Fruit fly (Drosophila melanogaster): Measurements from ENCODE around the gene CG42831.

Gene CG42831

dm6 chr3L:10817670-10818650 lies 3.3 kb downstream of the CG42831 start (continued):
- TF ChIP-seq NfI (GFP tag; optimal IDR thresholded peaks at IDR 0.05): peak; percentile 5
- no peak for TF ChIP-seq Dek (tag; optimal IDR thresholded peaks at IDR 0.05)
- TF ChIP-seq zfh2 (GFP tag; optimal IDR thresholded peaks at IDR 0.05): no peak
- TF ChIP-seq HLH4C (GFP tag; IDR thresholded peaks at IDR 0.05; ENCODE audit: partially characterized antibody): no peak
- no peak for TF ChIP-seq CG15601 (tag; optimal IDR thresholded peaks at IDR 0.05)
- TF ChIP-seq CG18619 (GFP tag; optimal IDR thresholded peaks at IDR 0.05): peak; percentile 41
- TF ChIP-seq CG6272 (GFP tag; IDR thresholded peaks at IDR 0.05): no peak
- no peak for TF ChIP-seq dm (GFP tag; optimal IDR thresholded peaks at IDR 0.05)
- TF ChIP-seq hb (GFP tag; IDR thresholded peaks at IDR 0.05; ENCODE audit: partially characterized antibody): 0 out of 3 replicates have a peak, but pooled peaks have one; percentile 49
- no peak for TF ChIP-seq Asciz (GFP tag; optimal IDR thresholded peaks at IDR 0.05)
- TF ChIP-seq CG8290 (GFP tag; optimal IDR thresholded peaks at IDR 0.05): no peak
- TF ChIP-seq CG8290 (tag; optimal IDR thresholded peaks at IDR 0.05): no peak
- no peak for TF ChIP-seq sima (GFP tag; optimal IDR thresholded peaks at IDR 0.05)
- no peak for TF ChIP-seq Kr (GFP tag; optimal IDR thresholded peaks at IDR 0.05)
- 0 out of 2 replicates have a peak, but pooled peaks have one; percentile 26 for TF ChIP-seq Ptx1 (GFP tag; IDR thresholded peaks at IDR 0.05)
- TF ChIP-seq ken (GFP tag; IDR thresholded peaks at IDR 0.05): no peak
- TF ChIP-seq esg (GFP tag; conservative IDR thresholded peaks at IDR 0.05): no peak
- TF ChIP-seq HHEX (GFP tag; optimal IDR thresholded peaks at IDR 0.05): peak; percentile 22
- TF ChIP-seq CG4854 (GFP tag; optimal IDR thresholded peaks at IDR 0.05): no peak
- TF ChIP-seq CG15269 (tag; optimal IDR thresholded peaks at IDR 0.05): peak; percentile 39
- TF ChIP-seq p53 (GFP tag; optimal IDR thresholded peaks at IDR 0.05): no peak
- TF ChIP-seq MTF-1 (GFP tag; optimal IDR thresholded peaks at IDR 0.05; ENCODE audit: borderline replicate concordance): no peak
- TF ChIP-seq Dfd (GFP tag; optimal IDR thresholded peaks at IDR 0.05): no peak
- TF ChIP-seq Taf1 (GFP tag; IDR thresholded peaks at IDR 0.05): no peak
- no peak for TF ChIP-seq CG3065 (GFP tag; optimal IDR thresholded peaks at IDR 0.05)
- peak; percentile 44 for TF ChIP-seq Hsf (GFP tag; optimal IDR thresholded peaks at IDR 0.05)
- TF ChIP-seq sim (GFP tag; IDR thresholded peaks at IDR 0.05): no peak
- TF ChIP-seq CG6654 (GFP tag; optimal IDR thresholded peaks at IDR 0.05): no peak
- no peak for TF ChIP-seq CG14860 (GFP tag; IDR thresholded peaks at IDR 0.05; ENCODE audit: partially characterized antibody)
- TF ChIP-seq CG8359 (GFP tag; optimal IDR thresholded peaks at IDR 0.05; ENCODE audit: borderline replicate concordance): no peak
- no peak for TF ChIP-seq CG4404 (GFP tag; IDR thresholded peaks at IDR 0.05)
- TF ChIP-seq CG3995 (GFP tag; optimal IDR thresholded peaks at IDR 0.05): no peak
- TF ChIP-seq Elba2 (GFP tag; optimal IDR thresholded peaks at IDR 0.05): no peak
- TF ChIP-seq CG7786 (GFP tag; optimal IDR thresholded peaks at IDR 0.05): no peak
- no peak for TF ChIP-seq CG12942 (GFP tag; optimal IDR thresholded peaks at IDR 0.05)
- TF ChIP-seq CG3838 (GFP tag; optimal IDR thresholded peaks at IDR 0.05): no peak
- no peak for TF ChIP-seq Atf6 (GFP tag; IDR thresholded peaks at IDR 0.05)
- no peak for TF ChIP-seq BtbVII (GFP tag; optimal IDR thresholded peaks at IDR 0.05)
- TF ChIP-seq seq (GFP tag; IDR thresholded peaks at IDR 0.05): no peak
- TF ChIP-seq CG10959 (GFP tag; IDR thresholded peaks at IDR 0.05): no peak
- TF ChIP-seq Blimp-1 (GFP tag; optimal IDR thresholded peaks at IDR 0.05): peak; percentile 36
- no peak for TF ChIP-seq GATAe (GFP tag; conservative IDR thresholded peaks at IDR 0.05)
- TF ChIP-seq HLH54F (GFP tag; optimal IDR thresholded peaks at IDR 0.05): peak; percentile 21
- TF ChIP-seq sd (tag; optimal IDR thresholded peaks at IDR 0.05): peak; percentile 71
- no peak for TF ChIP-seq CG33557 (GFP tag; optimal IDR thresholded peaks at IDR 0.05)
- TF ChIP-seq Abd-B (GFP tag; optimal IDR thresholded peaks at IDR 0.05): no peak
- TF ChIP-seq Nf-YC (tag; optimal IDR thresholded peaks at IDR 0.05): no peak
- no peak for TF ChIP-seq knrl (GFP tag; IDR thresholded peaks at IDR 0.05; ENCODE audit: partially characterized antibody)
- TF ChIP-seq CG18764 (GFP tag; optimal IDR thresholded peaks at IDR 0.05): no peak

Data from whole organism, embryonic.